Fruit fly (Drosophila melanogaster): Measurements from ENCODE around the gene CG17026.

CG17026 gene

dm6 chr3L:15977565-15977964, 2.4 kb downstream of the CG17026 start (continued):
- peak; percentile 58; the same call in 1 of the 2 replicates for TF ChIP-seq al (GFP tag; IDR thresholded peaks at IDR 0.05)
- peak; percentile 28 for TF ChIP-seq tap (tag; optimal IDR thresholded peaks at IDR 0.05)
- TF ChIP-seq CG13624 (GFP tag; optimal IDR thresholded peaks at IDR 0.05) = peak; percentile 35
- TF ChIP-seq CG10267 (tag; optimal IDR thresholded peaks at IDR 0.05) = peak; percentile 23
- TF ChIP-seq BtbVII (GFP tag; optimal IDR thresholded peaks at IDR 0.05) = peak; percentile 31
- TF ChIP-seq CG31224 (GFP tag; IDR thresholded peaks at IDR 0.05) = peak; percentile 41; the same call in 1 of the 2 replicates
- peak; percentile 74 for TF ChIP-seq stc (GFP tag; IDR thresholded peaks at IDR 0.05)
- peak; percentile 22; the same call in 1 of the 2 replicates for TF ChIP-seq E2f2 (GFP tag; IDR thresholded peaks at IDR 0.05)
- peak; percentile 82 for TF ChIP-seq CG31441 (GFP tag; IDR thresholded peaks at IDR 0.05)
- peak; percentile 27; the same call in 1 of the 2 replicates for TF ChIP-seq ssp (GFP tag; IDR thresholded peaks at IDR 0.05)
- no peak for TF ChIP-seq CG30403 (GFP tag; optimal IDR thresholded peaks at IDR 0.05)
- peak; percentile 87 for TF ChIP-seq sens (GFP tag)
- TF ChIP-seq slbo (GFP tag; IDR thresholded peaks at IDR 0.05) = peak; percentile 58
- no peak for TF ChIP-seq trem (tag; optimal IDR thresholded peaks at IDR 0.05)
- peak; percentile 56 for TF ChIP-seq ind (GFP tag; optimal IDR thresholded peaks at IDR 0.05)
- TF ChIP-seq Atf-2 (GFP tag; optimal IDR thresholded peaks at IDR 0.05) = no peak
- peak; percentile 15 for TF ChIP-seq Deaf1 (tag; optimal IDR thresholded peaks at IDR 0.05)
- peak; percentile 38 for TF ChIP-seq zf30C (GFP tag; optimal IDR thresholded peaks at IDR 0.05)
- TF ChIP-seq esg (GFP tag; conservative IDR thresholded peaks at IDR 0.05) = peak; percentile 50
- peak; percentile 27 for TF ChIP-seq CG4424 (GFP tag; optimal IDR thresholded peaks at IDR 0.05)
- TF ChIP-seq CG6683 (GFP tag; optimal IDR thresholded peaks at IDR 0.05) = no peak
- TF ChIP-seq Meics (GFP tag; optimal IDR thresholded peaks at IDR 0.05) = peak; percentile 50
- TF ChIP-seq CG2712 (tag; optimal IDR thresholded peaks at IDR 0.05) = peak; percentile 68
- TF ChIP-seq rib (GFP tag; IDR thresholded peaks at IDR 0.05) = no peak
- peak; percentile 60 for TF ChIP-seq ara (GFP tag; IDR thresholded peaks at IDR 0.05)
- peak in 1 of 2 experiments; percentile 44 for TF ChIP-seq dpn (GFP tag; optimal IDR thresholded peaks at IDR 0.05)
- peak; percentile 12 for TF ChIP-seq CG13894 (tag; optimal IDR thresholded peaks at IDR 0.05)
- TF ChIP-seq Ptx1 (GFP tag; IDR thresholded peaks at IDR 0.05) = peak; percentile 84
- peak; percentile 36; the same call in 2 of the 3 replicates for TF ChIP-seq jigr1 (GFP tag; IDR thresholded peaks at IDR 0.05)
- TF ChIP-seq CG10654 (GFP tag; optimal IDR thresholded peaks at IDR 0.05) = peak; percentile 18
- TF ChIP-seq Fer1 (GFP tag; optimal IDR thresholded peaks at IDR 0.05) = peak; percentile 68
- peak; percentile 69 for TF ChIP-seq CG11456 (GFP tag; IDR thresholded peaks at IDR 0.05)
- peak; percentile 77 for TF ChIP-seq tgo (GFP tag; IDR thresholded peaks at IDR 0.05)
- TF ChIP-seq croc (GFP tag; conservative IDR thresholded peaks at IDR 0.05) = peak; percentile 53; the same call in 2 of the 3 replicates
- no peak for TF ChIP-seq HLH54F (GFP tag; optimal IDR thresholded peaks at IDR 0.05)
- peak; percentile 72 for TF ChIP-seq CG11504 (tag; optimal IDR thresholded peaks at IDR 0.05)
- TF ChIP-seq CG9215 (GFP tag; IDR thresholded peaks at IDR 0.05) = peak; percentile 49; the same call in 1 of the 2 replicates
- TF ChIP-seq Med (GFP tag) = peak; percentile 69
- TF ChIP-seq lbe (GFP tag; optimal IDR thresholded peaks at IDR 0.05) = peak; percentile 81
- TF ChIP-seq Hr3 (GFP tag; optimal IDR thresholded peaks at IDR 0.05) = peak; percentile 31
- TF ChIP-seq CG18476 (GFP tag; optimal IDR thresholded peaks at IDR 0.05) = peak; percentile 21
- TF ChIP-seq CG18764 (GFP tag; optimal IDR thresholded peaks at IDR 0.05) = peak; percentile 10
- TF ChIP-seq CG17612 (GFP tag; IDR thresholded peaks at IDR 0.05) = peak; percentile 46; the same call in 1 of the 2 replicates
- TF ChIP-seq Max (GFP tag; optimal IDR thresholded peaks at IDR 0.05) = peak; percentile 39
- no peak for TF ChIP-seq CG2199 (GFP tag; IDR thresholded peaks at IDR 0.05)
- TF ChIP-seq toy (GFP tag; IDR thresholded peaks at IDR 0.05) = 0 out of 2 replicates have a peak, but pooled peaks have one; percentile 7
- peak; percentile 72 for TF ChIP-seq CG4730 (GFP tag; IDR thresholded peaks at IDR 0.05)
- peak; percentile 59; the same call in 2 of the 3 replicates for TF ChIP-seq CG7357 (GFP tag; IDR thresholded peaks at IDR 0.05)
- peak; percentile 66 for TF ChIP-seq CG18262 (tag; optimal IDR thresholded peaks at IDR 0.05)
- TF ChIP-seq CG17361 (GFP tag; IDR thresholded peaks at IDR 0.05) = peak; percentile 52; the same call in 2 of the 3 replicates
- no peak for TF ChIP-seq dimm (GFP tag; IDR thresholded peaks at IDR 0.05)

Measured in whole organism, embryonic.